Fruit fly (Drosophila melanogaster): ENCODE results near the gene CG14200.

- TF ChIP-seq CG6808 (GFP tag; optimal IDR thresholded peaks at IDR 0.05): no peak
- TF ChIP-seq Sox15 (GFP tag; optimal IDR thresholded peaks at IDR 0.05): no peak
- no peak for TF ChIP-seq Gug (GFP tag; IDR thresholded peaks at IDR 0.05)
- TF ChIP-seq CG10669 (GFP tag; optimal IDR thresholded peaks at IDR 0.05): no peak
- no peak for TF ChIP-seq Hr39 (GFP tag; optimal IDR thresholded peaks at IDR 0.05)
- no peak for TF ChIP-seq OdsH (GFP tag; optimal IDR thresholded peaks at IDR 0.05)
- TF ChIP-seq eg (GFP tag; IDR thresholded peaks at IDR 0.05): no peak
- TF ChIP-seq pdm3 (GFP tag; optimal IDR thresholded peaks at IDR 0.05): no peak
Measured at dm6 chrX:19501274-19501673, 6.0 kb downstream of the CG14200 start.

All from whole organism, prepupa.